Worm (Caenorhabditis elegans) whole organism, late embryonic: ENCODE measurements around the gene F47G3.1.

Source experiments
- K09A11.1 ChIP-seq: sonication (generic microtip); optimal IDR thresholded peaks from 2 replicates; lab custom pipeline; 2017; ENCODE audit warnings: antibody characterized with exemption, mild to moderate bottlenecking, missing genetic modification characterization, missing compliant biosample characterization; ENCODE audit not compliant: insufficient read depth
- ceh-48 ChIP-seq: sonication (generic microtip); optimal IDR thresholded peaks from 2 replicates; lab custom pipeline; 2016; ENCODE audit warnings: missing genetic modification characterization, inconsistent platforms, missing compliant biosample characterization

ce11 chrX:2403724-2404123, 18.2 kb downstream of the F47G3.1 start, which contains the start of gene C43H6.4:
- no peak for TF ChIP-seq K09A11.1
- no peak for TF ChIP-seq ceh-48 (tag; lab: Kevin White, UChicago)
